Worm (Caenorhabditis elegans): Measurements from ENCODE around the gene AH6.17.

- TF ChIP-seq tbx-2 (tag; optimal IDR thresholded peaks at IDR 0.05) (no peak), blmp-1 (tag; optimal IDR thresholded peaks at IDR 0.05) (peak; percentile 79)
Measured at ce11 chrII:9554925-9555553, 32.1 kb downstream of the AH6.17 start, which contains the start of gene F35H8.2.

Data from whole organism, L1 larva.